Worm (Caenorhabditis elegans) whole organism, L4 larva: ENCODE measurements around the gene rnf-113.

Source experiments
- F37D6.2 ChIP-seq: sonication (generic microtip); optimal IDR thresholded peaks from 2 replicates; lab custom pipeline; 2016; ENCODE audit warnings: mild to moderate bottlenecking, missing genetic modification characterization, missing compliant biosample characterization
- F49E8.2 ChIP-seq: sonication (generic microtip); optimal IDR thresholded peaks from 2 replicates; lab custom pipeline; 2016; ENCODE audit warnings: missing compliant biosample characterization, mild to moderate bottlenecking, missing genetic modification characterization, borderline replicate concordance
- ZK337.2 ChIP-seq: fragments of 200-800 bp; sonication (Bioruptor generic); IDR thresholded peaks from 2 replicates; pipeline ENCODE4 v1.3.6; 2022; ENCODE audit warnings: missing genetic modification reagents, missing genetic modification characterization, missing compliant biosample characterization
- ama-1 ChIP-seq: fragments of 150-350 bp; optimal IDR thresholded peaks from 2 replicates; lab custom pipeline; 2014; ENCODE audit warnings: inconsistent platforms, mixed read lengths
- ces-1 ChIP-seq: fragments of 150-350 bp; sonication (generic microtip); optimal IDR thresholded peaks from 4 replicates; lab custom pipeline; 2014; ENCODE audit warnings: missing biosample characterization, missing genetic modification reagents, missing genetic modification characterization
- dmd-6 ChIP-seq: fragments of 200-800 bp; sonication (Bioruptor generic); IDR thresholded peaks from 2 replicates; pipeline ENCODE4 v1.3.6; 2022; ENCODE audit warnings: missing genetic modification reagents, missing genetic modification characterization, missing compliant biosample characterization
- dve-1 ChIP-seq: sonication (generic microtip); optimal IDR thresholded peaks from 2 replicates; lab custom pipeline; 2017; ENCODE audit warnings: antibody characterized with exemption, mild to moderate bottlenecking, missing genetic modification characterization, missing compliant biosample characterization; ENCODE audit not compliant: insufficient read depth
- mxl-2 ChIP-seq: fragments of 200-800 bp; sonication (Bioruptor generic); conservative IDR thresholded peaks from 2 replicates; pipeline ENCODE4 v1.3.6; 2022; ENCODE audit warnings: missing genetic modification reagents, missing genetic modification characterization, missing compliant biosample characterization
- nhr-48 ChIP-seq: sonication (generic microtip); optimal IDR thresholded peaks from 2 replicates; lab custom pipeline; 2016; ENCODE audit warnings: mild to moderate bottlenecking, missing genetic modification characterization, missing compliant biosample characterization
- nhr-6 ChIP-seq: fragments of 150-350 bp; optimal IDR thresholded peaks from 2 replicates; lab custom pipeline; 2014; ENCODE audit warnings: missing biosample characterization, missing genetic modification characterization
- snpc-1.2 ChIP-seq: fragments of 200-800 bp; sonication (Bioruptor generic); IDR thresholded peaks from 2 replicates; pipeline ENCODE4 v1.3.6; 2022; ENCODE audit warnings: missing genetic modification reagents, missing genetic modification characterization, missing compliant biosample characterization
- snpc-4 ChIP-seq: fragments of 150-350 bp; optimal IDR thresholded peaks from 2 replicates; lab custom pipeline; 2014; ENCODE audit warnings: missing biosample characterization, missing genetic modification characterization
- unc-39 ChIP-seq: sonication (generic microtip); optimal IDR thresholded peaks from 2 replicates; lab custom pipeline; 2017; ENCODE audit warnings: missing biosample characterization, missing genetic modification characterization
- zag-1 ChIP-seq: fragments of 150-350 bp; optimal IDR thresholded peaks from 2 replicates; lab custom pipeline; 2014; ENCODE audit warnings: missing biosample characterization, missing genetic modification characterization

DNA sequence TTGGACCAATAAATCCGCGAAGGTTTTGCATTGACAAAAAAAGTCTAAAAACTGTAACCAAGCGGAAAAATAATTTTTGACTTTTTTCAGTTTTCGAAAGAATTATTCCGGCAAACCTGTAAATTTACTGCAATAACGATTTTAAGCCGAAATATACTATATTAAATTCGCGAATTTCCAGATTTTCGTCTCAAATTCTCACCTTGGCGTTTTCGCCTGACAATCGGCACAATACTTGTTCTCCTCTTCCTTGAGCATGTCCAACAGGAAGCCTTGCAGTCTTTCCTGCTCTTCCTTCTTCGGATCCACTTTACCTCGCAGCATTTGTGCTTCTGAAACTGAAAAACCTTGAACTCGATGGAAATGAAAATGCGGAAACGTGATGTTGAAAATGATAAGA lies 18.0 kb downstream of the rnf-113 start, which contains the start of gene smap-1:
- TF ChIP-seq ama-1 (lab: Kevin White, UChicago) (no peak), snpc-1.2 (GFP tag; lab: Robert Waterston, UW) (no peak), dmd-6 (GFP tag; lab: Robert Waterston, UW) (no peak), snpc-4 (tag; lab: Kevin White, UChicago) (no peak), F49E8.2 (tag; lab: Kevin White, UChicago) (no peak), ZK337.2 (GFP tag; lab: Robert Waterston, UW) (no peak), mxl-2 (GFP tag; lab: Robert Waterston, UW) (no peak), F37D6.2 (tag; lab: Kevin White, UChicago) (no peak), unc-39 (tag; lab: Kevin White, UChicago) (no peak), nhr-6 (tag; lab: Kevin White, UChicago) (no peak), nhr-48 (no peak), ces-1 (GFP tag; lab: Kevin White, UChicago) (no peak), zag-1 (tag; lab: Kevin White, UChicago) (no peak), dve-1 (no peak)
